Worm (Caenorhabditis elegans) whole organism, L1 larva: ENCODE data around the gene T06C12.9.
A peak's percentile ranks its signal among the peaks of the same experiment; 100 is the strongest.

Experiments used
- C04F5.9 ChIP-seq: sonication (generic microtip); optimal IDR thresholded peaks from 2 replicates; lab custom pipeline; 2016; ENCODE audit warnings: missing genetic modification characterization, missing compliant biosample characterization
- C16A3.4 ChIP-seq: fragments of 150-350 bp; optimal IDR thresholded peaks from 2 replicates; lab custom pipeline; 2014; ENCODE audit warnings: missing biosample characterization, missing genetic modification characterization
- C34B4.2 ChIP-seq: sonication (generic microtip); optimal IDR thresholded peaks from 2 replicates; lab custom pipeline; 2017; ENCODE audit warnings: mild to moderate bottlenecking, missing genetic modification characterization, missing compliant biosample characterization
- Y116A8C.19 ChIP-seq: sonication (generic microtip); optimal IDR thresholded peaks from 2 replicates; lab custom pipeline; 2016; ENCODE audit warnings: missing compliant biosample characterization, missing genetic modification characterization, borderline replicate concordance
- aly-2 ChIP-seq: fragments of 150-350 bp; optimal IDR thresholded peaks from 2 replicates; lab custom pipeline; 2014; ENCODE audit warnings: missing biosample characterization, missing genetic modification characterization
- blmp-1 ChIP-seq: fragments of 150-350 bp; optimal IDR thresholded peaks from 2 replicates; lab custom pipeline; 2014; ENCODE audit warnings: missing biosample characterization, missing genetic modification characterization
- ceh-8 ChIP-seq: fragments of 200-800 bp; sonication (Bioruptor generic); optimal IDR thresholded peaks from 2 replicates; lab custom pipeline; 2018; ENCODE audit warnings: mild to moderate bottlenecking, missing genetic modification characterization, moderate library complexity, missing compliant biosample characterization
- ceh-88 ChIP-seq: fragments of 200-800 bp; sonication (Bioruptor generic); IDR thresholded peaks from 2 replicates; pipeline ENCODE4 v1.3.6; 2022; ENCODE audit warnings: missing genetic modification characterization, missing compliant biosample characterization
- ces-1 ChIP-seq: fragments of 150-350 bp; optimal IDR thresholded peaks from 2 replicates; lab custom pipeline; 2014; ENCODE audit warnings: missing biosample characterization, missing genetic modification reagents, missing genetic modification characterization
- efl-1 ChIP-seq, 4 experiments: fragments of 150-350 bp; optimal IDR thresholded peaks in 3 of 4; peaks in 1 of 4; 1 replicate in 1 of 4; 2 replicates in 3 of 4; lab custom pipeline; 2014; ENCODE audit warnings: missing biosample characterization in 2 of 4, missing genetic modification characterization in 2 of 4, missing genetic modification reagents in 2 of 4
- elt-2 ChIP-seq: sonication (generic microtip); optimal IDR thresholded peaks from 2 replicates; lab custom pipeline; 2016; ENCODE audit warnings: missing genetic modification characterization, mild to moderate bottlenecking, inconsistent platforms, missing compliant biosample characterization, missing genetic modification reagents
- elt-3 ChIP-seq, 6 experiments: fragments of 150-350 bp in 1 of 6; sonication (generic microtip); optimal IDR thresholded peaks; 2 replicates each; lab custom pipeline; 2017 to 2018; ENCODE audit warnings: missing biosample characterization in 6 of 6, missing genetic modification characterization in 6 of 6, inconsistent platforms in 1 of 6
- fkh-10 ChIP-seq: sonication (generic microtip); optimal IDR thresholded peaks from 2 replicates; lab custom pipeline; 2017; ENCODE audit warnings: missing biosample characterization, missing genetic modification reagents, missing genetic modification characterization
- fkh-8 ChIP-seq: sonication (generic microtip); optimal IDR thresholded peaks from 2 replicates; lab custom pipeline; 2016; ENCODE audit warnings: mild to moderate bottlenecking, missing genetic modification characterization, missing compliant biosample characterization
- irx-1 ChIP-seq: sonication (generic microtip); optimal IDR thresholded peaks from 2 replicates; lab custom pipeline; 2016; ENCODE audit warnings: missing genetic modification characterization, missing compliant biosample characterization
- isw-1 ChIP-seq: fragments of 200-800 bp; sonication (Bioruptor generic); IDR thresholded peaks from 2 replicates; pipeline ENCODE4 v1.3.6; 2022; ENCODE audit warnings: missing genetic modification characterization, missing compliant biosample characterization
- lin-13 ChIP-seq: fragments of 150-350 bp; optimal IDR thresholded peaks from 2 replicates; lab custom pipeline; 2014; ENCODE audit warnings: missing biosample characterization, missing genetic modification reagents, missing genetic modification characterization
- lin-14 ChIP-seq: fragments of 200-800 bp; sonication (Bioruptor generic); optimal IDR thresholded peaks from 2 replicates; lab custom pipeline; 2018; ENCODE audit warnings: mild to moderate bottlenecking, missing genetic modification characterization, moderate library complexity, missing compliant biosample characterization
- lin-35 ChIP-seq, 2 experiments: fragments of 150-350 bp; optimal IDR thresholded peaks; 2 replicates each; lab custom pipeline; 2014; ENCODE audit warnings: missing biosample characterization in 2 of 2, missing genetic modification characterization in 2 of 2, missing genetic modification reagents in 2 of 2
- lir-3 ChIP-seq: sonication (generic microtip); optimal IDR thresholded peaks from 2 replicates; lab custom pipeline; 2016; ENCODE audit warnings: mild to moderate bottlenecking, missing genetic modification characterization, moderate library complexity, missing compliant biosample characterization; ENCODE audit not compliant: poor library complexity
- lsy-2 ChIP-seq, 2 experiments: fragments of 150-350 bp; optimal IDR thresholded peaks; 2 replicates each; lab custom pipeline; 2014; ENCODE audit warnings: missing biosample characterization in 2 of 2, missing genetic modification characterization in 2 of 2
- mab-9 ChIP-seq: fragments of 200-800 bp; sonication (Bioruptor generic); IDR thresholded peaks from 2 replicates; pipeline ENCODE4 v1.3.6; 2022; ENCODE audit warnings: missing genetic modification reagents, missing genetic modification characterization, missing compliant biosample characterization
- mep-1 ChIP-seq: fragments of 150-350 bp; optimal IDR thresholded peaks from 2 replicates; lab custom pipeline; 2014; ENCODE audit warnings: missing biosample characterization, missing genetic modification characterization
- nhr-28 ChIP-seq: fragments of 150-350 bp; optimal IDR thresholded peaks from 2 replicates; lab custom pipeline; 2014; ENCODE audit warnings: missing biosample characterization, missing genetic modification characterization
- nhr-77 ChIP-seq: fragments of 150-350 bp; optimal IDR thresholded peaks from 2 replicates; lab custom pipeline; 2014; ENCODE audit warnings: missing biosample characterization, missing genetic modification characterization
- nhr-85 ChIP-seq: sonication (generic microtip); peaks from one replicate; lab custom pipeline; 2016; ENCODE audit warnings: missing genetic modification characterization, inconsistent platforms, missing compliant biosample characterization
- sptf-1 ChIP-seq: fragments of 150-350 bp; optimal IDR thresholded peaks from 2 replicates; lab custom pipeline; 2014; ENCODE audit warnings: missing biosample characterization, missing genetic modification characterization
- unc-30 ChIP-seq: sonication (generic microtip); optimal IDR thresholded peaks from 2 replicates; lab custom pipeline; 2017; ENCODE audit warnings: missing biosample characterization, missing genetic modification characterization
- xbp-1 ChIP-seq: sonication (generic microtip); optimal IDR thresholded peaks from 2 replicates; lab custom pipeline; 2016; ENCODE audit warnings: missing genetic modification characterization, missing compliant biosample characterization
- ztf-11 ChIP-seq, 2 experiments: sonication (generic microtip); optimal IDR thresholded peaks; 2 replicates each; lab custom pipeline; 2016 to 2017; ENCODE audit warnings: missing genetic modification characterization in 2 of 2, missing biosample characterization in 1 of 2, missing compliant biosample characterization in 1 of 2
- ztf-4 ChIP-seq: fragments of 150-350 bp; optimal IDR thresholded peaks from 2 replicates; lab custom pipeline; 2014; ENCODE audit warnings: missing biosample characterization, missing genetic modification characterization

The T06C12.9 gene

ce11 chrV:15892696-15893095, 6.8 kb upstream of the T06C12.9 start, which contains the start of gene T06C12.11:
Gene T06C12.11 (plus strand): TSS chrV:15892996.
- TF ChIP-seq nhr-85 (tag; lab: Kevin White, UChicago), result no peak
- TF ChIP-seq ceh-88 (GFP tag; lab: Robert Waterston, UW), result no peak
- no peak for TF ChIP-seq aly-2 (tag; lab: Kevin White, UChicago)
- no peak for TF ChIP-seq Y116A8C.19 (tag; lab: Kevin White, UChicago)
- no peak for TF ChIP-seq blmp-1 (tag; lab: Kevin White, UChicago)
- TF ChIP-seq C34B4.2 (tag; lab: Kevin White, UChicago), result no peak

DNA sequence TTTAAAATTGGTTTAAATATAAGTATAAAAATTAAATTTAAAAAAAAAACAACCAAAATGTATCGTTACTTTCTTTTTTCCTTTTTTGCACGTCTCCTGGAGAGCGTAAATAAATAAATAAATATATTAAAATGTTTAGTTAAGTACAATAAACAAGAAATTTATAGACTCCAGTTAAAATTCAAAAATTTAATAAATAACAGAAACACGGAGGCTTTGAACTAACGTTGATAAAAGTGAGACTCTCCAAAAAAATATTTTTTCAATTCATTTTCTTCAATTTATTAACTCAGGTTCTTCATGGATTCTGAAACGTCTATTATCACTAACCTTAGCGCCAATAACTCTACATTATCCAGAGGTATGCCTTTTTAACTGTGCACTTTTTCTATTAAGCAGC, 5.9 kb upstream of the T06C12.9 start, which contains the start of gene T06C12.12:
Gene T06C12.12 (plus strand): TSS at position 301 of the 400 bp plus-strand sequence.
- TF ChIP-seq xbp-1 (tag; lab: Kevin White, UChicago) (no peak), nhr-77 (tag; lab: Kevin White, UChicago) (no peak), lin-14 (no peak), unc-30 (tag; lab: Kevin White, UChicago) (no peak), ceh-8 (GFP tag; lab: Kevin White, UChicago) (no peak), elt-3 (tag; optimal IDR thresholded peaks at IDR 0.05; lab: Kevin White, UChicago) (no peak), sptf-1 (no peak), ztf-4 (no peak), lin-35 (GFP tag; optimal IDR thresholded peaks at IDR 0.05; lab: Kevin White, UChicago) (no peak), efl-1 (optimal IDR thresholded peaks at IDR 0.05; lab: Kevin White, UChicago) (no peak), efl-1 (GFP tag; optimal IDR thresholded peaks at IDR 0.05 in 1 of 2; lab: Kevin White, UChicago) (no peak), C04F5.9 (tag; lab: Kevin White, UChicago) (no peak), ztf-11 (tag; optimal IDR thresholded peaks at IDR 0.05; lab: Kevin White, UChicago) (no peak), irx-1 (tag; lab: Kevin White, UChicago) (no peak), mab-9 (no peak), nhr-85 (tag; lab: Kevin White, UChicago) (no peak)

DNA sequence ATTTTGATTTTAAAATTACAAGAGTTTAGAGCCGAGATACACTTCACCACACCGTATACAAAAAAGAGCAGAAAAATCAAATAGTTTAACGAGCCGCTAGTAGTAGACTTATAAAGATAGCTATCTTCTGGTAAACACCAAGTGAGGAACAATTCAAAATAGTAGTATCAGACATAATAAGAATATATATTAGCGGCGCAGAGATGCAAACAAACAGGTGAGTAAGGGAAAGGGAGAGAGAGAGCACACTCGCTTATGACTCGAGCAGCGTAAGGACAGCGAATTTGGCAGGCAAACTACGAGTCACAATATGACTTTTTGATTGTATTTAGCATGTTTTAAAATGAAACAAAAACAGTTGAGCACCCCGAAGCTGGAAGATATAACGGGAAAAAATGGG, 5.4 kb upstream of the T06C12.9 start:
- TF ChIP-seq lin-13 (GFP tag; lab: Kevin White, UChicago) (no peak), lin-35 (GFP tag; optimal IDR thresholded peaks at IDR 0.05; lab: Kevin White, UChicago) (peak in 1 of 2 experiments; percentile 27), lin-14 (peak; percentile 23), elt-2 (tag; lab: Kevin White, UChicago) (peak; percentile 57), C16A3.4 (tag; lab: Kevin White, UChicago) (no peak), ceh-88 (GFP tag; lab: Robert Waterston, UW) (no peak), fkh-8 (tag; lab: Kevin White, UChicago) (peak; percentile 10), fkh-10 (GFP tag; lab: Kevin White, UChicago) (no peak)

- TF ChIP-seq lin-13 (GFP tag; lab: Kevin White, UChicago) (no peak), elt-2 (tag; lab: Kevin White, UChicago) (peak; percentile 57), mep-1 (tag; lab: Kevin White, UChicago) (no peak)
Measured at ce11 chrV:15890115-15890514, 4.2 kb upstream of the T06C12.9 start.

DNA sequence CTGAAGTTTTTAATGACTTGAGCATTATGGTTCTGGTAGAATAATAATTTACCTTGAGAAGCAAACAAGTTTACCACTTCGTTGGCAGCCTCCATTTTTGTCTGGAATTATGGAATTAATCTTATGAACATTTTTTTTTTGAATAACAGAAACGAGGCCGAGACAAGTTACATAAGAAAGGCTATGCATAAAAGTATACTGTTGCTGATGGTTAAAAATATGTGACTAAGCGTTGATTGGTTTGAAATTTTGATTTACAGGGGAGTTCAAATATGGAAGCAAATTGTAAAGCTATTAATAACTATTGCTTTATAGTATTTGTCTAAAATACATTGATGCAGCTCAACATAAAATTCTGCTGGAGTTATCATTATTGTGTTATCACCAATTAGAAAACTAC, 2.9 kb upstream of the T06C12.9 start, which contains the start of gene cgt-1:
Gene cgt-1 (minus strand): TSS at position 101 of the 400 bp plus-strand sequence.
- no peak for TF ChIP-seq aly-2 (tag; lab: Kevin White, UChicago)
- TF ChIP-seq C16A3.4 (tag; lab: Kevin White, UChicago), result no peak
- no peak for TF ChIP-seq lsy-2 (tag; optimal IDR thresholded peaks at IDR 0.05; lab: Kevin White, UChicago)
- no peak for TF ChIP-seq isw-1 (GFP tag; lab: Robert Waterston, UW)
- no peak for TF ChIP-seq lir-3 (tag; lab: Kevin White, UChicago)
- peak; percentile 24 for TF ChIP-seq elt-2 (tag; lab: Kevin White, UChicago)
- no peak for TF ChIP-seq nhr-28 (tag; lab: Kevin White, UChicago)
- TF ChIP-seq ces-1 (GFP tag; lab: Kevin White, UChicago), result no peak
